Worm (Caenorhabditis elegans) whole organism, early embryonic: ENCODE results near the gene R08E3.1.

ENCODE experiments used
- ceh-13 ChIP-seq: fragments of 200-800 bp; sonication (Bioruptor generic); optimal IDR thresholded peaks from 2 replicates; lab custom pipeline; 2018; ENCODE audit warnings: mild to moderate bottlenecking, missing genetic modification characterization, missing compliant biosample characterization
- pes-1 ChIP-seq: fragments of 200-800 bp; sonication (Bioruptor generic); IDR thresholded peaks from 2 replicates; pipeline ENCODE4 v1.3.6; 2022; ENCODE audit warnings: missing genetic modification reagents, missing genetic modification characterization, missing compliant biosample characterization

- TF ChIP-seq pes-1 (GFP tag; lab: Robert Waterston, UW) (no peak), ceh-13 (no peak)
These were observed 21.6 kb upstream of the R08E3.1 start for ce11 chrX:4800892-4801291.
